Worm (Caenorhabditis elegans): ENCODE results near the gene tmed-4.
"Not testable (repeated sequence)": the region's sequence is repeated elsewhere in the genome, so short reads cannot be mapped to it uniquely, and the experiment has no call there.

DNA sequence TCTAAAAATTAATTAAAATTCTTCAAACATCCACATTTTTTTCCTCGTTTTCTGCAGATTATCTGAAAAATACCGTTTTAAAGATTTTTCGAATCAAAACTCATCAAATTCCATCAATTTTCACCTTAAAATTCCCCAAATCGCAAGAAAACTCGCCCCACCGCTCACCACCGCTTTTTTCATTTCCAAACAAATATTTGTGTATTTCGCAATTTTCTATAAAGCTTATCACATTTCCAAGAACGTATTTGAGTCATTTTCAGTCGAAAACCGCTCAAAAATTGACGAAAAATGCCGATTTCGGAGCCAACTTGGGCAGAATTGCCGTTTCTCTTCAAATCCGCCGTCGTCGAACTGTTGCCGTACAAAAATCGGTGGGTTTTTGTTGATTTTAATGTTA, 828 bp upstream of the tmed-4 start, which contains the start of gene Y60A3A.8:
- not testable (repeated sequence) for TF ChIP-seq unc-62 (GFP tag; optimal IDR thresholded peaks at IDR 0.05); ama-1 (optimal IDR thresholded peaks at IDR 0.05); ama-1 (GFP tag; optimal IDR thresholded peaks at IDR 0.05); F57C9.4 (tag; optimal IDR thresholded peaks at IDR 0.05); zfh-2 (GFP tag; conservative IDR thresholded peaks at IDR 0.05); madf-8 (GFP tag; conservative IDR thresholded peaks at IDR 0.05); nfya-1 (tag; optimal IDR thresholded peaks at IDR 0.05; ENCODE audit: borderline replicate concordance, insufficient read depth); K12H6.12 (tag; optimal IDR thresholded peaks at IDR 0.05); F23B12.7 (tag; optimal IDR thresholded peaks at IDR 0.05; ENCODE audit: insufficient read depth); ztf-26 (tag; optimal IDR thresholded peaks at IDR 0.05); F39B2.1 (GFP tag; IDR thresholded peaks at IDR 0.05); pha-4 (tag; optimal IDR thresholded peaks at IDR 0.05); die-1 (tag; optimal IDR thresholded peaks at IDR 0.05)
